Fruit fly (Drosophila melanogaster) whole organism: ENCODE results near the gene Coq7.

Experiments used
- CG8478 ChIP-seq: fragments of >200 bp; optimal IDR thresholded peaks from 2 replicates; lab custom pipeline; 2018; ENCODE audit warnings: inconsistent platforms
- Dll ChIP-seq: fragments of >200 bp; optimal IDR thresholded peaks from 2 replicates; lab custom pipeline; 2017
- EcR ChIP-seq, 2 experiments: fragments of >200 bp; optimal IDR thresholded peaks; 2 replicates each; lab custom pipeline; 2017; ENCODE audit warnings: missing biosample characterization in 2 of 2, missing genetic modification characterization in 2 of 2, missing genetic modification reagents in 2 of 2
- pan ChIP-seq: fragments of >200 bp; optimal IDR thresholded peaks from 2 replicates; lab custom pipeline; 2017
- psq ChIP-seq: fragments of >200 bp; optimal IDR thresholded peaks from 2 replicates; lab custom pipeline; 2017
- usp ChIP-seq: fragments of >200 bp; optimal IDR thresholded peaks from 2 replicates; lab custom pipeline; 2017; ENCODE audit warnings: missing biosample characterization, missing genetic modification characterization, mixed read lengths

dm6 chrX:6744088-6744487 is 26.9 kb upstream of the Coq7 start, which contains the start of gene RpL17:
- TF ChIP-seq psq (no peak), Dll (lab: Kevin White, UChicago) (no peak), usp (GFP tag; lab: Kevin White, UChicago) (no peak), pan (lab: Kevin White, UChicago) (no peak), EcR (GFP tag; optimal IDR thresholded peaks at IDR 0.05; lab: Kevin White, UChicago) (no peak), CG8478 (lab: Kevin White, UChicago) (no peak)
